Fruit fly (Drosophila melanogaster) whole organism, embryonic: ENCODE data around the gene Lcp65Ad.
A peak's percentile ranks its signal among the peaks of the same experiment; 100 is the strongest.

ENCODE experiments used
- CG11456 ChIP-seq: fragments of 200-800 bp; sonication (Bioruptor generic); IDR thresholded peaks from 3 replicates; pipeline ENCODE4 v1.3.6; 2022; ENCODE audit warnings: missing biosample characterization, missing genetic modification characterization
- CG2889 ChIP-seq: fragments of 200-800 bp; sonication (Bioruptor generic); IDR thresholded peaks from 3 replicates; pipeline ENCODE4 v1.3.6; 2022; ENCODE audit warnings: missing biosample characterization, missing genetic modification characterization
- CG42726 ChIP-seq: fragments of 200-800 bp; sonication (Bioruptor generic); IDR thresholded peaks from 2 replicates; pipeline ENCODE4 v1.3.6; 2022; ENCODE audit warnings: missing biosample characterization, missing genetic modification characterization; ENCODE audit not compliant: partially characterized antibody
- CG43689 ChIP-seq: fragments of 200-800 bp; sonication (Bioruptor generic); IDR thresholded peaks from 2 replicates; pipeline ENCODE4 v1.3.6; 2022; ENCODE audit warnings: missing biosample characterization, missing genetic modification characterization
- CG6272 ChIP-seq: fragments of 200-800 bp; sonication (Bioruptor generic); IDR thresholded peaks from 2 replicates; pipeline ENCODE4 v1.3.6; 2022; ENCODE audit warnings: missing biosample characterization, missing genetic modification characterization
- CG6654 ChIP-seq: fragments of 200-800 bp; sonication (Bioruptor generic); optimal IDR thresholded peaks from 2 replicates; lab custom pipeline; 2017; ENCODE audit warnings: missing biosample characterization, mild to moderate bottlenecking, missing genetic modification characterization
- CTCF ChIP-seq: fragments of 200-800 bp; sonication (Bioruptor generic); optimal IDR thresholded peaks from 2 replicates; lab custom pipeline; 2017; ENCODE audit warnings: missing biosample characterization, mild to moderate bottlenecking, missing genetic modification characterization, moderate library complexity
- Camta ChIP-seq: fragments of 200-800 bp; sonication (Bioruptor generic); optimal IDR thresholded peaks from 2 replicates; lab custom pipeline; 2016; ENCODE audit warnings: missing biosample characterization, missing genetic modification characterization
- D ChIP-seq, 2 experiments: fragments of 200-800 bp in 1 of 2; fragments of >200 bp in 1 of 2; sonication (Bioruptor generic) in 1 of 2; optimal IDR thresholded peaks; 2 replicates in 1 of 2; 3 replicates in 1 of 2; lab custom pipeline; 2017; ENCODE audit warnings: mild to moderate bottlenecking in 1 of 2, missing biosample characterization in 1 of 2, missing genetic modification characterization in 1 of 2, missing genetic modification reagents in 1 of 2
- Ets65A ChIP-seq: fragments of 200-800 bp; sonication (Bioruptor generic); peaks from one replicate; lab custom pipeline; 2016; ENCODE audit warnings: missing biosample characterization, missing genetic modification characterization
- Ets97D ChIP-seq: fragments of 200-800 bp; sonication (Bioruptor generic); optimal IDR thresholded peaks from 3 replicates; lab custom pipeline; 2016; ENCODE audit warnings: missing biosample characterization, missing genetic modification characterization
- Hey ChIP-seq: fragments of 200-800 bp; sonication (Bioruptor generic); optimal IDR thresholded peaks from 3 replicates; lab custom pipeline; 2018; ENCODE audit warnings: missing biosample characterization, mild to moderate bottlenecking, missing genetic modification characterization
- Hr39 ChIP-seq: fragments of >200 bp; optimal IDR thresholded peaks from 2 replicates; lab custom pipeline; 2017
- Med ChIP-seq: fragments of 200-800 bp; sonication (Bioruptor generic); peaks from one replicate; lab custom pipeline; 2016; ENCODE audit warnings: missing biosample characterization, missing genetic modification characterization, mild to moderate bottlenecking, inconsistent platforms, moderate library complexity
- Nf-YC ChIP-seq: fragments of 200-800 bp; optimal IDR thresholded peaks from 3 replicates; lab custom pipeline; 2019; ENCODE audit warnings: missing biosample characterization, mild to moderate bottlenecking, missing genetic modification characterization, moderate library complexity
- Oaz ChIP-seq: fragments of 200-800 bp; sonication (Bioruptor generic); IDR thresholded peaks from 2 replicates; pipeline ENCODE4 v1.3.6; 2022; ENCODE audit warnings: missing biosample characterization, missing genetic modification characterization
- abd-A ChIP-seq: fragments of 200-800 bp; sonication (Bioruptor generic); optimal IDR thresholded peaks from 3 replicates; lab custom pipeline; 2019; ENCODE audit warnings: missing biosample characterization, mild to moderate bottlenecking, missing genetic modification characterization, moderate library complexity
- ci ChIP-seq: fragments of 200-800 bp; sonication (Bioruptor generic); IDR thresholded peaks from 3 replicates; pipeline ENCODE4 v1.3.6; 2022; ENCODE audit warnings: missing biosample characterization, missing genetic modification characterization
- crol ChIP-seq: fragments of 200-800 bp; sonication (Bioruptor generic); IDR thresholded peaks from 2 replicates; pipeline ENCODE4 v1.3.6; 2022; ENCODE audit warnings: missing biosample characterization, missing genetic modification characterization
- ewg ChIP-seq: fragments of 200-800 bp; sonication (Bioruptor generic); optimal IDR thresholded peaks from 3 replicates; lab custom pipeline; 2017; ENCODE audit warnings: mild to moderate bottlenecking, missing biosample characterization, missing genetic modification reagents, missing genetic modification characterization
- grn ChIP-seq: fragments of 200-800 bp; sonication (Bioruptor generic); optimal IDR thresholded peaks from 3 replicates; lab custom pipeline; 2017; ENCODE audit warnings: missing biosample characterization, missing genetic modification characterization
- gsb-n ChIP-seq: fragments of 200-800 bp; sonication (Bioruptor generic); optimal IDR thresholded peaks from 3 replicates; lab custom pipeline; 2018; ENCODE audit warnings: missing biosample characterization, mild to moderate bottlenecking, missing genetic modification characterization
- kay ChIP-seq: fragments of 200-800 bp; sonication (Bioruptor generic); optimal IDR thresholded peaks from 2 replicates; lab custom pipeline; 2016; ENCODE audit warnings: missing biosample characterization, missing genetic modification characterization
- kni ChIP-seq: fragments of 200-800 bp; sonication (Bioruptor generic); optimal IDR thresholded peaks from 3 replicates; lab custom pipeline; 2017; ENCODE audit warnings: mild to moderate bottlenecking, missing biosample characterization, missing genetic modification reagents, missing genetic modification characterization
- nerfin-1 ChIP-seq: fragments of 200-800 bp; sonication (Bioruptor generic); optimal IDR thresholded peaks from 3 replicates; lab custom pipeline; 2019; ENCODE audit warnings: missing biosample characterization, mild to moderate bottlenecking, missing genetic modification characterization, moderate library complexity
- oc ChIP-seq: fragments of 200-800 bp; sonication (Bioruptor generic); optimal IDR thresholded peaks from 2 replicates; lab custom pipeline; 2018; ENCODE audit warnings: missing biosample characterization, mild to moderate bottlenecking, missing genetic modification characterization, moderate library complexity
- onecut ChIP-seq: fragments of 200-800 bp; sonication (Bioruptor generic); IDR thresholded peaks from 2 replicates; pipeline ENCODE4 v1.3.6; 2022; ENCODE audit warnings: missing biosample characterization, missing genetic modification characterization
- peb ChIP-seq: fragments of 200-800 bp; sonication (Bioruptor generic); IDR thresholded peaks from 2 replicates; pipeline ENCODE4 v1.3.6; 2022; ENCODE audit warnings: missing biosample characterization, missing genetic modification characterization
- pita ChIP-seq: fragments of 200-800 bp; sonication (Bioruptor generic); optimal IDR thresholded peaks from 2 replicates; lab custom pipeline; 2017; ENCODE audit warnings: missing biosample characterization, mild to moderate bottlenecking, missing genetic modification characterization
- prd ChIP-seq, 3 experiments: fragments of >200 bp in 2 of 3; fragments of 200-800 bp in 1 of 3; sonication (Bioruptor generic) in 1 of 3; optimal IDR thresholded peaks in 2 of 3; IDR thresholded peaks in 1 of 3; 2 replicates in 2 of 3; 3 replicates in 1 of 3; pipeline versions ENCODE4 v1.3.6 to Lab custom; 2017 to 2022; ENCODE audit warnings: missing biosample characterization in 1 of 3, missing genetic modification characterization in 1 of 3
- pros ChIP-seq: fragments of 200-800 bp; sonication (Bioruptor generic); optimal IDR thresholded peaks from 3 replicates; lab custom pipeline; 2019; ENCODE audit warnings: missing biosample characterization, mild to moderate bottlenecking, missing genetic modification characterization, moderate library complexity
- sd ChIP-seq: fragments of 200-800 bp; sonication (Bioruptor generic); optimal IDR thresholded peaks from 3 replicates; lab custom pipeline; 2018; ENCODE audit warnings: missing biosample characterization, mild to moderate bottlenecking, missing genetic modification characterization, moderate library complexity
- seq ChIP-seq: fragments of 200-800 bp; sonication (Bioruptor generic); IDR thresholded peaks from 2 replicates; pipeline ENCODE4 v1.3.6; 2022; ENCODE audit warnings: missing biosample characterization, missing genetic modification characterization
- tll ChIP-seq, 2 experiments: fragments of 200-800 bp in 1 of 2; fragments of >200 bp in 1 of 2; sonication (Bioruptor generic) in 1 of 2; optimal IDR thresholded peaks; 2 replicates each; lab custom pipeline; 2017 to 2019; ENCODE audit warnings: missing biosample characterization in 2 of 2, missing genetic modification characterization in 2 of 2, mild to moderate bottlenecking in 1 of 2, moderate library complexity in 1 of 2
- unc-4 ChIP-seq: fragments of 200-800 bp; sonication (Bioruptor generic); IDR thresholded peaks from 2 replicates; pipeline ENCODE4 v1.3.6; 2022; ENCODE audit warnings: missing biosample characterization, missing genetic modification characterization; ENCODE audit not compliant: partially characterized antibody

Lcp65Ad gene

dm6 chr3L:6097270-6097669 is 45.9 kb upstream of the Lcp65Ad start, which contains the start of gene Ets65A (continued):
- peak; percentile 68; the same call in 1 of the 2 replicates for TF ChIP-seq seq (GFP tag; lab: Robert Waterston, UW)
- TF ChIP-seq ewg (GFP tag; lab: Kevin White, UChicago), result peak; percentile 79

- 0 out of 2 replicates have a peak, but pooled peaks have one; percentile 5 for TF ChIP-seq Oaz (GFP tag; lab: Robert Waterston, UW)
- no peak for TF ChIP-seq Nf-YC (tag; lab: Kevin White, UChicago)
- TF ChIP-seq Med (GFP tag; lab: Kevin White, UChicago), result peak; percentile 53
- TF ChIP-seq crol (GFP tag; lab: Robert Waterston, UW), result 0 out of 2 replicates have a peak, but pooled peaks have one; percentile 22
- no peak for TF ChIP-seq kay
- TF ChIP-seq CG43689 (GFP tag; lab: Robert Waterston, UW), result no peak
- TF ChIP-seq Ets97D, result peak; percentile 30
- peak; percentile 35 for TF ChIP-seq Ets65A (GFP tag; lab: Kevin White, UChicago)
- TF ChIP-seq CG11456, result 0 out of 3 replicates have a peak, but pooled peaks have one; percentile 41
- TF ChIP-seq abd-A (tag; lab: Kevin White, UChicago), result no peak
- no peak for TF ChIP-seq Hr39 (lab: Kevin White, UChicago)
- 0 out of 3 replicates have a peak, but pooled peaks have one; percentile 25 for TF ChIP-seq ci (GFP tag; lab: Robert Waterston, UW)
- peak; percentile 90 for TF ChIP-seq CTCF (GFP tag; lab: Kevin White, UChicago)
- peak; percentile 49 for TF ChIP-seq pita (GFP tag; lab: Kevin White, UChicago)
- 0 out of 2 replicates have a peak, but pooled peaks have one; percentile 33 for TF ChIP-seq seq (GFP tag; lab: Robert Waterston, UW)
- TF ChIP-seq CG42726 (GFP tag; lab: Robert Waterston, UW), result 0 out of 2 replicates have a peak, but pooled peaks have one; percentile 16
- TF ChIP-seq CG6272, result 0 out of 2 replicates have a peak, but pooled peaks have one; percentile 26
- no peak for TF ChIP-seq unc-4 (GFP tag; lab: Robert Waterston, UW)
- 0 out of 2 replicates have a peak, but pooled peaks have one; percentile 6 for TF ChIP-seq onecut (GFP tag; lab: Robert Waterston, UW)
Measured at dm6 chr3L:6103658-6104057, 39.5 kb upstream of the Lcp65Ad start.

- TF ChIP-seq pros, result peak; percentile 83
- peak in 1 of 2 experiments; percentile 73 for TF ChIP-seq tll (GFP tag; optimal IDR thresholded peaks at IDR 0.05; lab: Kevin White, UChicago)
- TF ChIP-seq sd (tag; lab: Kevin White, UChicago), result no peak
- peak; percentile 23 for TF ChIP-seq grn
- no peak for TF ChIP-seq Camta
- TF ChIP-seq oc (tag; lab: Kevin White, UChicago), result peak; percentile 81
- peak; percentile 49 for TF ChIP-seq D (optimal IDR thresholded peaks at IDR 0.05; lab: Kevin White, UChicago)
- no peak for TF ChIP-seq D (GFP tag; optimal IDR thresholded peaks at IDR 0.05; lab: Kevin White, UChicago)
- TF ChIP-seq nerfin-1 (tag; lab: Kevin White, UChicago), result peak; percentile 27
- TF ChIP-seq CTCF (GFP tag; lab: Kevin White, UChicago), result peak; percentile 12
- TF ChIP-seq Hey, result peak; percentile 95
- peak; percentile 25 for TF ChIP-seq kni
- no peak for TF ChIP-seq peb (GFP tag; lab: Robert Waterston, UW)
- TF ChIP-seq gsb-n (tag; lab: Kevin White, UChicago), result peak; percentile 94
- 0 out of 3 replicates have a peak, but pooled peaks have one; percentile 18 for TF ChIP-seq CG2889 (GFP tag; lab: Robert Waterston, UW)
- TF ChIP-seq prd (optimal IDR thresholded peaks at IDR 0.05; lab: Kevin White, UChicago), result no peak
- peak; percentile 42; the same call in 1 of the 3 replicates for TF ChIP-seq prd (GFP tag; IDR thresholded peaks at IDR 0.05; lab: Robert Waterston, UW)
- TF ChIP-seq CG6654 (GFP tag; lab: Kevin White, UChicago), result no peak
Measured at dm6 chr3L:6104551-6104950, 38.6 kb upstream of the Lcp65Ad start.
